Fruit fly (Drosophila melanogaster) S2 (cell line): ENCODE results near the gene Pdh.

Experiments used
- CG8478 ChIP-seq: fragments of >200 bp; optimal IDR thresholded peaks from 2 replicates; lab custom pipeline; 2018
- CTCF ChIP-seq, 2 experiments: fragments of >200 bp; optimal IDR thresholded peaks; 2 replicates each; lab custom pipeline; 2018

- TF ChIP-seq CTCF (optimal IDR thresholded peaks at IDR 0.05; lab: Kevin White, UChicago), result no peak
- no peak for TF ChIP-seq CG8478
Observed at dm6 chr3L:16303982-16304381, 50.1 kb downstream of the Pdh start, which contains the start of gene CG43249.
